Worm (Caenorhabditis elegans) whole organism, L4 larva: Measurements from ENCODE around the gene pat-6.

Experiments
- F10B5.3 ChIP-seq: sonication (generic microtip); optimal IDR thresholded peaks from 2 replicates; lab custom pipeline; 2016; ENCODE audit warnings: mild to moderate bottlenecking, missing genetic modification characterization, missing compliant biosample characterization
- F26F4.8 ChIP-seq: fragments of 200-800 bp; sonication (Bioruptor generic); conservative IDR thresholded peaks from 2 replicates; pipeline ENCODE4 v1.3.6; 2022; ENCODE audit warnings: missing genetic modification characterization, missing compliant biosample characterization
- F37D6.2 ChIP-seq: sonication (generic microtip); optimal IDR thresholded peaks from 2 replicates; lab custom pipeline; 2016; ENCODE audit warnings: mild to moderate bottlenecking, missing genetic modification characterization, missing compliant biosample characterization
- T26A8.4 ChIP-seq: fragments of 200-800 bp; sonication (Bioruptor generic); IDR thresholded peaks from 2 replicates; pipeline ENCODE4 v1.3.6; 2022; ENCODE audit warnings: missing genetic modification characterization, missing compliant biosample characterization
- Y105C5A.15 ChIP-seq: fragments of 200-800 bp; sonication (Bioruptor generic); IDR thresholded peaks from 2 replicates; pipeline ENCODE4 v1.3.6; 2022; ENCODE audit warnings: missing genetic modification characterization, missing compliant biosample characterization
- Y5F2A.4 ChIP-seq: fragments of 200-800 bp; sonication (Bioruptor generic); optimal IDR thresholded peaks from 2 replicates; lab custom pipeline; 2018; ENCODE audit warnings: mild to moderate bottlenecking, missing genetic modification characterization, missing compliant biosample characterization
- Y75B8A.6 ChIP-seq: fragments of 200-800 bp; sonication (Bioruptor generic); IDR thresholded peaks from 2 replicates; pipeline ENCODE4 v1.3.6; 2022; ENCODE audit warnings: missing genetic modification reagents, missing genetic modification characterization, missing compliant biosample characterization
- ZK337.2 ChIP-seq: fragments of 200-800 bp; sonication (Bioruptor generic); IDR thresholded peaks from 2 replicates; pipeline ENCODE4 v1.3.6; 2022; ENCODE audit warnings: missing genetic modification reagents, missing genetic modification characterization, missing compliant biosample characterization
- aly-2 ChIP-seq: sonication (generic microtip); optimal IDR thresholded peaks from 2 replicates; lab custom pipeline; 2018; ENCODE audit warnings: missing biosample characterization, missing genetic modification characterization
- ama-1 ChIP-seq: fragments of 150-350 bp; optimal IDR thresholded peaks from 2 replicates; lab custom pipeline; 2014; ENCODE audit warnings: inconsistent platforms, mixed read lengths
- attf-4 ChIP-seq: sonication (generic microtip); optimal IDR thresholded peaks from 3 replicates; lab custom pipeline; 2017; ENCODE audit warnings: missing biosample characterization, missing genetic modification characterization
- ceh-32 ChIP-seq: sonication (generic microtip); optimal IDR thresholded peaks from 2 replicates; lab custom pipeline; 2016; ENCODE audit warnings: mild to moderate bottlenecking, missing genetic modification characterization, missing compliant biosample characterization; ENCODE audit not compliant: poor library complexity
- ceh-62 ChIP-seq: sonication (generic microtip); optimal IDR thresholded peaks from 2 replicates; lab custom pipeline; 2017; ENCODE audit warnings: missing biosample characterization, missing genetic modification characterization
- cey-2 ChIP-seq: sonication (generic microtip); optimal IDR thresholded peaks from 3 replicates; lab custom pipeline; 2017; ENCODE audit warnings: missing genetic modification characterization, mild to moderate bottlenecking, missing compliant biosample characterization, antibody characterized with exemption, borderline replicate concordance; ENCODE audit not compliant: insufficient read depth
- daf-8 ChIP-seq: fragments of 200-800 bp; sonication (Bioruptor generic); IDR thresholded peaks from 2 replicates; pipeline ENCODE4 v1.3.6; 2022; ENCODE audit warnings: missing genetic modification characterization, missing compliant biosample characterization
- dmd-8 ChIP-seq: fragments of 200-800 bp; sonication (Bioruptor generic); IDR thresholded peaks from 2 replicates; pipeline ENCODE4 v1.3.6; 2022; ENCODE audit warnings: missing genetic modification characterization, missing compliant biosample characterization
- dpl-1 ChIP-seq: fragments of 150-350 bp; optimal IDR thresholded peaks from 2 replicates; lab custom pipeline; 2014; ENCODE audit warnings: missing biosample characterization, missing genetic modification reagents, missing genetic modification characterization
- dve-1 ChIP-seq: sonication (generic microtip); optimal IDR thresholded peaks from 2 replicates; lab custom pipeline; 2017; ENCODE audit warnings: antibody characterized with exemption, mild to moderate bottlenecking, missing genetic modification characterization, missing compliant biosample characterization; ENCODE audit not compliant: insufficient read depth
- egl-43 ChIP-seq: fragments of 200-800 bp; sonication (Bioruptor generic); IDR thresholded peaks from 2 replicates; pipeline ENCODE4 v1.3.6; 2022; ENCODE audit warnings: missing genetic modification reagents, missing genetic modification characterization, missing compliant biosample characterization
- fkh-10 ChIP-seq: fragments of 150-350 bp; optimal IDR thresholded peaks from 2 replicates; lab custom pipeline; 2014; ENCODE audit warnings: missing biosample characterization, missing genetic modification reagents, missing genetic modification characterization
- hif-1 ChIP-seq, 2 experiments: sonication (generic microtip); optimal IDR thresholded peaks; 2 replicates each; lab custom pipeline; 2016 to 2017; ENCODE audit warnings: missing compliant biosample characterization in 2 of 2, missing genetic modification characterization in 2 of 2, missing genetic modification reagents in 2 of 2, missing genotype in 2 of 2, mild to moderate bottlenecking in 1 of 2
- hmg-1.1 ChIP-seq: fragments of 200-800 bp; sonication (Bioruptor generic); IDR thresholded peaks from 2 replicates; pipeline ENCODE4 v1.3.6; 2022; ENCODE audit warnings: missing genetic modification reagents, missing genetic modification characterization, missing compliant biosample characterization
- lin-1 ChIP-seq: fragments of 200-800 bp; sonication (Bioruptor generic); IDR thresholded peaks from 2 replicates; pipeline ENCODE4 v1.3.6; 2022; ENCODE audit warnings: missing genetic modification reagents, missing genetic modification characterization, missing compliant biosample characterization
- lin-13 ChIP-seq: fragments of 150-350 bp; optimal IDR thresholded peaks from 2 replicates; lab custom pipeline; 2014; ENCODE audit warnings: missing biosample characterization, missing genetic modification reagents, missing genetic modification characterization
- lin-38 ChIP-seq: fragments of 200-800 bp; sonication (Bioruptor generic); IDR thresholded peaks from 2 replicates; pipeline ENCODE4 v1.3.6; 2022; ENCODE audit warnings: missing genetic modification reagents, missing genetic modification characterization, missing compliant biosample characterization
- lin-39 ChIP-seq: fragments of 150-350 bp; optimal IDR thresholded peaks from 2 replicates; lab custom pipeline; 2014; ENCODE audit warnings: missing biosample characterization, missing genetic modification reagents, missing genetic modification characterization
- lsy-2 ChIP-seq, 2 experiments: fragments of 150-350 bp in 1 of 2; sonication (generic microtip) in 1 of 2; optimal IDR thresholded peaks; 2 replicates each; lab custom pipeline; 2014 to 2017; ENCODE audit warnings: missing biosample characterization in 2 of 2, missing genetic modification characterization in 2 of 2
- madf-5 ChIP-seq, 2 experiments: fragments of 200-800 bp; sonication (Bioruptor generic); IDR thresholded peaks; 2 replicates each; pipeline ENCODE4 v1.3.6; 2022; ENCODE audit warnings: missing compliant biosample characterization in 2 of 2, missing genetic modification characterization in 2 of 2
- madf-9 ChIP-seq: fragments of 200-800 bp; sonication (Bioruptor generic); conservative IDR thresholded peaks from 2 replicates; pipeline ENCODE4 v1.3.6; 2022; ENCODE audit warnings: missing genetic modification reagents, missing genetic modification characterization, missing compliant biosample characterization
- mxl-2 ChIP-seq: fragments of 200-800 bp; sonication (Bioruptor generic); conservative IDR thresholded peaks from 2 replicates; pipeline ENCODE4 v1.3.6; 2022; ENCODE audit warnings: missing genetic modification reagents, missing genetic modification characterization, missing compliant biosample characterization
- nhr-10 ChIP-seq: fragments of 150-350 bp; optimal IDR thresholded peaks from 2 replicates; lab custom pipeline; 2014; ENCODE audit warnings: missing biosample characterization, missing genetic modification characterization
- nhr-102 ChIP-seq: sonication (generic microtip); optimal IDR thresholded peaks from 2 replicates; lab custom pipeline; 2016; ENCODE audit warnings: mild to moderate bottlenecking, missing genetic modification characterization, moderate library complexity, missing compliant biosample characterization
- nhr-11 ChIP-seq: fragments of 150-350 bp; optimal IDR thresholded peaks from 2 replicates; lab custom pipeline; 2014; ENCODE audit warnings: missing biosample characterization, missing genetic modification characterization
- nhr-25 ChIP-seq: sonication (generic microtip); optimal IDR thresholded peaks from 2 replicates; lab custom pipeline; 2017; ENCODE audit warnings: missing genetic modification characterization, mild to moderate bottlenecking, missing compliant biosample characterization, antibody characterized with exemption, moderate library complexity, borderline replicate concordance; ENCODE audit not compliant: insufficient read depth
- nhr-28 ChIP-seq: fragments of 150-350 bp; optimal IDR thresholded peaks from 2 replicates; lab custom pipeline; 2014; ENCODE audit warnings: missing biosample characterization, missing genetic modification characterization
- nhr-42 ChIP-seq: fragments of 200-800 bp; sonication (Bioruptor generic); IDR thresholded peaks from 2 replicates; pipeline ENCODE4 v1.3.6; 2022; ENCODE audit warnings: missing genetic modification characterization, missing compliant biosample characterization
- nhr-76 ChIP-seq: fragments of 150-350 bp; optimal IDR thresholded peaks from 2 replicates; lab custom pipeline; 2014; ENCODE audit warnings: missing biosample characterization, missing genetic modification characterization
- pha-4 ChIP-seq, 2 experiments: fragments of 150-350 bp in 1 of 2; fragments of 200-800 bp in 1 of 2; sonication (Bioruptor generic) in 1 of 2; IDR thresholded peaks in 1 of 2; optimal IDR thresholded peaks in 1 of 2; 2 replicates each; pipeline versions ENCODE4 v1.3.6 to Lab custom; 2014 to 2022; ENCODE audit warnings: missing genetic modification characterization in 2 of 2, missing genetic modification reagents in 2 of 2, missing biosample characterization in 1 of 2, missing compliant biosample characterization in 1 of 2
- saeg-2 ChIP-seq: fragments of 200-800 bp; sonication (Bioruptor generic); IDR thresholded peaks from 2 replicates; pipeline ENCODE4 v1.3.6; 2022; ENCODE audit warnings: missing genetic modification reagents, missing genetic modification characterization, missing compliant biosample characterization
- sdz-12 ChIP-seq: fragments of 200-800 bp; sonication (Bioruptor generic); optimal IDR thresholded peaks from 2 replicates; lab custom pipeline; 2018; ENCODE audit warnings: mild to moderate bottlenecking, missing genetic modification characterization, missing compliant biosample characterization
- set-16 ChIP-seq: fragments of 200-800 bp; sonication (Bioruptor generic); IDR thresholded peaks from 2 replicates; pipeline ENCODE4 v1.3.6; 2022; ENCODE audit warnings: missing genetic modification reagents, missing genetic modification characterization, missing compliant biosample characterization
- skn-1 ChIP-seq: fragments of 150-350 bp; optimal IDR thresholded peaks from 2 replicates; lab custom pipeline; 2014; ENCODE audit warnings: missing biosample characterization, missing genetic modification characterization
- snpc-1.2 ChIP-seq: fragments of 200-800 bp; sonication (Bioruptor generic); IDR thresholded peaks from 2 replicates; pipeline ENCODE4 v1.3.6; 2022; ENCODE audit warnings: missing genetic modification reagents, missing genetic modification characterization, missing compliant biosample characterization
- spr-1 ChIP-seq: sonication (generic microtip); optimal IDR thresholded peaks from 2 replicates; lab custom pipeline; 2016; ENCODE audit warnings: mild to moderate bottlenecking, missing genetic modification characterization, missing compliant biosample characterization
- tag-97 ChIP-seq: fragments of 200-800 bp; sonication (Bioruptor generic); IDR thresholded peaks from 2 replicates; pipeline ENCODE4 v1.3.6; 2022; ENCODE audit warnings: missing genetic modification characterization, missing compliant biosample characterization
- unc-130 ChIP-seq: sonication (generic microtip); optimal IDR thresholded peaks from 2 replicates; lab custom pipeline; 2016; ENCODE audit warnings: missing genetic modification reagents, missing genetic modification characterization, missing compliant biosample characterization
- unc-39 ChIP-seq: sonication (generic microtip); optimal IDR thresholded peaks from 2 replicates; lab custom pipeline; 2017; ENCODE audit warnings: missing biosample characterization, missing genetic modification characterization
- unc-62 ChIP-seq, 3 experiments: fragments of 150-350 bp in 1 of 3; sonication (generic microtip); optimal IDR thresholded peaks in 2 of 3; peaks in 1 of 3; 1 replicate in 1 of 3; 2 replicates in 2 of 3; lab custom pipeline; 2014 to 2017; ENCODE audit warnings: missing biosample characterization in 3 of 3, missing genetic modification characterization in 3 of 3, missing genetic modification reagents in 3 of 3, missing genotype in 1 of 3
- ztf-7 ChIP-seq: fragments of 150-350 bp; optimal IDR thresholded peaks from 2 replicates; lab custom pipeline; 2014; ENCODE audit warnings: missing biosample characterization, missing genetic modification characterization

Gene pat-6

DNA sequence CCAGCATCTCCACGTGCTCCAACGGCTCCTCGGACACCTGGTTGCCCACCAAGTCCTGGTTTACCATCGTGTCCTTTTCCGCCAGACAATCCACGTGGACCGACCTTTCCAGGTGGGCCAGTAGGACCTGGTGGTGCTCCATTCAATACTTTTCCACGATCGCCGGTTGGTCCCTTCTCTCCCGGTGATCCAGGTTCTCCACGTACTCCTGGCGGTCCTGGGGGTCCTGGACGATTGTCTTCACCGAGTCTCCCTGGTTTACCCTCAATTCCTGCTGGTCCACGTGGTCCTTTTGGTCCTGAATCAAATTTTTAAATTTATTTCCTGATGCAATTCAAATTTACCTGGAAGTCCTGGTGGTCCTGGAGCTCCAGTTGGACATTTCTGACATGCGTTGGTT, 5.7 kb downstream of the pat-6 start:
- TF ChIP-seq set-16 (GFP tag; lab: Robert Waterston, UW) (peak; percentile 64), saeg-2 (GFP tag; lab: Robert Waterston, UW) (no peak)

DNA sequence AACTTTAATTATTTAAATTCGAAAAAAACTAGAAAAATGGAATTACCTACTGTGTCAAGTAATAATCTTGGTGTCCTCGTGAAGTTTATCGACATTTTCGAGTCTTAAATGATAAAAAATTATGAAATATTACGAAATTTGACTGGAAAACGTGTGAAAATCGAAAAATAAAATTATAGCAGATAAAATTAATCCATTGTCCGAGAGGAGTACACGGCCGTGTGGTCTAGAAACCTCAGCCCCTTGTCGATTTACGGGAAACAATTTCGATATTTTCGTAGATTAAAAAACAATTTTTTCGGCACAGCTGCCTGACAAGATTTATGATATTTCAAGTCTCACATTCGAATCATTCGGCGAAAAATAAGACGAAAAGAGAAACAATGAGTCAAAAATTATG, 6.9 kb downstream of the pat-6 start, which contains the start of gene R02D3.8:
Gene R02D3.8 (minus strand): TSS at position 109 of the 400 bp plus-strand sequence.
- no peak for TF ChIP-seq daf-8 (GFP tag; lab: Robert Waterston, UW)
- no peak for TF ChIP-seq tag-97 (GFP tag; lab: Robert Waterston, UW)
- TF ChIP-seq cey-2 (tag; lab: Kevin White, UChicago): no peak
- TF ChIP-seq mxl-2 (GFP tag; lab: Robert Waterston, UW): no peak
- no peak for TF ChIP-seq nhr-102 (tag; lab: Kevin White, UChicago)
- TF ChIP-seq egl-43 (GFP tag; lab: Robert Waterston, UW): no peak
- TF ChIP-seq ceh-62 (tag; lab: Kevin White, UChicago): no peak
- TF ChIP-seq Y75B8A.6 (GFP tag; lab: Robert Waterston, UW): no peak
- no peak for TF ChIP-seq lin-39
- no peak for TF ChIP-seq Y5F2A.4 (GFP tag; lab: Kevin White, UChicago)
- TF ChIP-seq nhr-11: no peak
- no peak for TF ChIP-seq F10B5.3 (tag; lab: Kevin White, UChicago)
- no peak for TF ChIP-seq nhr-25 (tag; lab: Kevin White, UChicago)
- TF ChIP-seq unc-62 (GFP tag; optimal IDR thresholded peaks at IDR 0.05 in 1 of 2; lab: Kevin White, UChicago): peak in 1 of 2 experiments; percentile 14
- TF ChIP-seq unc-62 (tag; optimal IDR thresholded peaks at IDR 0.05; lab: Kevin White, UChicago): no peak
- no peak for TF ChIP-seq nhr-10 (tag; lab: Kevin White, UChicago)
- TF ChIP-seq F37D6.2 (tag; lab: Kevin White, UChicago): no peak
- TF ChIP-seq madf-5 (GFP tag; IDR thresholded peaks at IDR 0.05; lab: Robert Waterston, UW): no peak
- TF ChIP-seq ceh-32 (tag; lab: Kevin White, UChicago): no peak
- TF ChIP-seq snpc-1.2 (GFP tag; lab: Robert Waterston, UW): no peak
- peak; percentile 56 for TF ChIP-seq dpl-1 (GFP tag; lab: Kevin White, UChicago)
- peak; percentile 38 for TF ChIP-seq lin-38 (GFP tag; lab: Robert Waterston, UW)
- TF ChIP-seq Y105C5A.15 (GFP tag; lab: Robert Waterston, UW): no peak
- TF ChIP-seq nhr-42 (GFP tag; lab: Robert Waterston, UW): no peak
- TF ChIP-seq nhr-76 (tag; lab: Kevin White, UChicago): no peak
- no peak for TF ChIP-seq fkh-10 (GFP tag; lab: Kevin White, UChicago)
- peak in 1 of 2 experiments; percentile 63 for TF ChIP-seq lsy-2 (tag; optimal IDR thresholded peaks at IDR 0.05; lab: Kevin White, UChicago)
- TF ChIP-seq madf-9 (GFP tag; lab: Robert Waterston, UW): no peak
- TF ChIP-seq skn-1 (tag; lab: Kevin White, UChicago): no peak
- no peak for TF ChIP-seq unc-39
- no peak for TF ChIP-seq T26A8.4 (GFP tag; lab: Robert Waterston, UW)
- TF ChIP-seq aly-2: no peak
- no peak for TF ChIP-seq lin-1
- TF ChIP-seq nhr-28 (tag; lab: Kevin White, UChicago): peak; percentile 17
- TF ChIP-seq unc-130 (GFP tag; lab: Kevin White, UChicago): peak; percentile 4
- TF ChIP-seq dve-1: peak; percentile 59
- TF ChIP-seq spr-1 (tag; lab: Kevin White, UChicago): no peak
- TF ChIP-seq ama-1: no peak
- TF ChIP-seq hif-1 (tag; optimal IDR thresholded peaks at IDR 0.05; lab: Kevin White, UChicago): peak in 1 of 2 experiments; percentile 73
- TF ChIP-seq hmg-1.1: no peak
- TF ChIP-seq lin-13 (GFP tag; lab: Kevin White, UChicago): no peak
- TF ChIP-seq pha-4 (GFP tag; IDR thresholded peaks at IDR 0.05; lab: Robert Waterston, UW): no peak
- TF ChIP-seq pha-4 (tag; optimal IDR thresholded peaks at IDR 0.05; lab: Kevin White, UChicago): no peak
- no peak for TF ChIP-seq ZK337.2 (GFP tag; lab: Robert Waterston, UW)
- no peak for TF ChIP-seq dmd-8 (GFP tag; lab: Robert Waterston, UW)
- no peak for TF ChIP-seq sdz-12 (GFP tag; lab: Kevin White, UChicago)
- peak; percentile 3 for TF ChIP-seq ztf-7
- TF ChIP-seq F26F4.8 (GFP tag; lab: Robert Waterston, UW): no peak
- no peak for TF ChIP-seq attf-4
